Worm (Caenorhabditis elegans) whole organism, L1 larva: Measurements from ENCODE around the gene scl-21.

ENCODE experiments used
- aha-1 ChIP-seq: fragments of 150-350 bp; optimal IDR thresholded peaks from 2 replicates; lab custom pipeline; 2014; ENCODE audit warnings: missing biosample characterization, missing genetic modification characterization
- aly-2 ChIP-seq: fragments of 150-350 bp; optimal IDR thresholded peaks from 2 replicates; lab custom pipeline; 2014; ENCODE audit warnings: missing biosample characterization, missing genetic modification characterization
- blmp-1 ChIP-seq: fragments of 150-350 bp; optimal IDR thresholded peaks from 2 replicates; lab custom pipeline; 2014; ENCODE audit warnings: missing biosample characterization, missing genetic modification characterization
- ceh-8 ChIP-seq: fragments of 200-800 bp; sonication (Bioruptor generic); optimal IDR thresholded peaks from 2 replicates; lab custom pipeline; 2018; ENCODE audit warnings: mild to moderate bottlenecking, missing genetic modification characterization, moderate library complexity, missing compliant biosample characterization
- ces-1 ChIP-seq: fragments of 150-350 bp; optimal IDR thresholded peaks from 2 replicates; lab custom pipeline; 2014; ENCODE audit warnings: missing biosample characterization, missing genetic modification reagents, missing genetic modification characterization
- efl-1 ChIP-seq, 4 experiments: fragments of 150-350 bp; optimal IDR thresholded peaks in 3 of 4; peaks in 1 of 4; 1 replicate in 1 of 4; 2 replicates in 3 of 4; lab custom pipeline; 2014; ENCODE audit warnings: missing biosample characterization in 2 of 4, missing genetic modification characterization in 2 of 4, missing genetic modification reagents in 2 of 4
- egl-13 ChIP-seq: sonication (generic microtip); optimal IDR thresholded peaks from 2 replicates; lab custom pipeline; 2016; ENCODE audit warnings: missing genotype, missing genetic modification reagents, missing genetic modification characterization, missing compliant biosample characterization
- egl-27 ChIP-seq, 2 experiments: fragments of 150-350 bp in 1 of 2; sonication (generic microtip); optimal IDR thresholded peaks; 3 replicates each; lab custom pipeline; 2017 to 2018; ENCODE audit warnings: missing biosample characterization in 2 of 2, missing genetic modification characterization in 2 of 2, missing genetic modification reagents in 2 of 2
- ets-5 ChIP-seq: fragments of 200-800 bp; sonication (Bioruptor generic); IDR thresholded peaks from 2 replicates; pipeline ENCODE4 v1.3.6; 2022; ENCODE audit warnings: missing genetic modification characterization, missing compliant biosample characterization
- isw-1 ChIP-seq: fragments of 200-800 bp; sonication (Bioruptor generic); IDR thresholded peaks from 2 replicates; pipeline ENCODE4 v1.3.6; 2022; ENCODE audit warnings: missing genetic modification characterization, missing compliant biosample characterization
- jun-1 ChIP-seq: fragments of 150-350 bp; optimal IDR thresholded peaks from 2 replicates; lab custom pipeline; 2014; ENCODE audit warnings: missing biosample characterization, missing genetic modification reagents, missing genetic modification characterization
- lin-13 ChIP-seq: fragments of 150-350 bp; optimal IDR thresholded peaks from 2 replicates; lab custom pipeline; 2014; ENCODE audit warnings: missing biosample characterization, missing genetic modification reagents, missing genetic modification characterization
- lin-35 ChIP-seq, 2 experiments: fragments of 150-350 bp; optimal IDR thresholded peaks; 2 replicates each; lab custom pipeline; 2014; ENCODE audit warnings: missing biosample characterization in 2 of 2, missing genetic modification characterization in 2 of 2, missing genetic modification reagents in 2 of 2
- lir-3 ChIP-seq: sonication (generic microtip); optimal IDR thresholded peaks from 2 replicates; lab custom pipeline; 2016; ENCODE audit warnings: mild to moderate bottlenecking, missing genetic modification characterization, moderate library complexity, missing compliant biosample characterization; ENCODE audit not compliant: poor library complexity
- lsy-2 ChIP-seq, 2 experiments: fragments of 150-350 bp; optimal IDR thresholded peaks; 2 replicates each; lab custom pipeline; 2014; ENCODE audit warnings: missing biosample characterization in 2 of 2, missing genetic modification characterization in 2 of 2
- mdl-1 ChIP-seq, 2 experiments: fragments of 150-350 bp; optimal IDR thresholded peaks; 2 replicates each; lab custom pipeline; 2014 to 2017; ENCODE audit warnings: missing biosample characterization in 2 of 2, missing genetic modification characterization in 2 of 2, inconsistent platforms in 1 of 2
- mef-2 ChIP-seq: fragments of 150-350 bp; optimal IDR thresholded peaks from 2 replicates; lab custom pipeline; 2014; ENCODE audit warnings: missing biosample characterization, missing genetic modification characterization
- nhr-11 ChIP-seq: fragments of 150-350 bp; optimal IDR thresholded peaks from 2 replicates; lab custom pipeline; 2014; ENCODE audit warnings: missing biosample characterization, missing genetic modification characterization
- nhr-237 ChIP-seq: fragments of 150-350 bp; optimal IDR thresholded peaks from 2 replicates; lab custom pipeline; 2014; ENCODE audit warnings: missing biosample characterization, missing genetic modification characterization
- nhr-71 ChIP-seq: sonication (generic microtip); optimal IDR thresholded peaks from 2 replicates; lab custom pipeline; 2016; ENCODE audit warnings: mild to moderate bottlenecking, missing genetic modification characterization, moderate library complexity, missing compliant biosample characterization
- nhr-77 ChIP-seq: fragments of 150-350 bp; optimal IDR thresholded peaks from 2 replicates; lab custom pipeline; 2014; ENCODE audit warnings: missing biosample characterization, missing genetic modification characterization
- nhr-85 ChIP-seq: sonication (generic microtip); peaks from one replicate; lab custom pipeline; 2016; ENCODE audit warnings: missing genetic modification characterization, inconsistent platforms, missing compliant biosample characterization
- nhr-90 ChIP-seq: sonication (generic microtip); optimal IDR thresholded peaks from 2 replicates; lab custom pipeline; 2016; ENCODE audit warnings: mild to moderate bottlenecking, missing genetic modification characterization, missing compliant biosample characterization; ENCODE audit not compliant: poor library complexity
- skn-1 ChIP-seq: fragments of 150-350 bp; optimal IDR thresholded peaks from 2 replicates; lab custom pipeline; 2014; ENCODE audit warnings: missing biosample characterization, missing genetic modification characterization
- sptf-1 ChIP-seq: fragments of 150-350 bp; optimal IDR thresholded peaks from 2 replicates; lab custom pipeline; 2014; ENCODE audit warnings: missing biosample characterization, missing genetic modification characterization
- swsn-7 ChIP-seq: sonication (generic microtip); optimal IDR thresholded peaks from 2 replicates; lab custom pipeline; 2016; ENCODE audit warnings: missing genetic modification characterization, missing compliant biosample characterization
- tbx-2 ChIP-seq: sonication (generic microtip); optimal IDR thresholded peaks from 2 replicates; lab custom pipeline; 2016; ENCODE audit warnings: missing genetic modification characterization, missing compliant biosample characterization
- unc-130 ChIP-seq: fragments of 150-350 bp; optimal IDR thresholded peaks from 2 replicates; lab custom pipeline; 2017; ENCODE audit warnings: missing biosample characterization, missing genetic modification characterization, inconsistent platforms
- unc-30 ChIP-seq: sonication (generic microtip); optimal IDR thresholded peaks from 2 replicates; lab custom pipeline; 2017; ENCODE audit warnings: missing biosample characterization, missing genetic modification characterization
- unc-98 ChIP-seq: fragments of 200-800 bp; sonication (Bioruptor generic); IDR thresholded peaks from 2 replicates; pipeline ENCODE4 v1.3.6; 2022; ENCODE audit warnings: missing genetic modification characterization, missing compliant biosample characterization
- zag-1 ChIP-seq: fragments of 150-350 bp; optimal IDR thresholded peaks from 2 replicates; lab custom pipeline; 2014; ENCODE audit warnings: missing biosample characterization, missing genetic modification characterization
- ztf-4 ChIP-seq: fragments of 150-350 bp; optimal IDR thresholded peaks from 2 replicates; lab custom pipeline; 2014; ENCODE audit warnings: missing biosample characterization, missing genetic modification characterization

The scl-21 gene

DNA sequence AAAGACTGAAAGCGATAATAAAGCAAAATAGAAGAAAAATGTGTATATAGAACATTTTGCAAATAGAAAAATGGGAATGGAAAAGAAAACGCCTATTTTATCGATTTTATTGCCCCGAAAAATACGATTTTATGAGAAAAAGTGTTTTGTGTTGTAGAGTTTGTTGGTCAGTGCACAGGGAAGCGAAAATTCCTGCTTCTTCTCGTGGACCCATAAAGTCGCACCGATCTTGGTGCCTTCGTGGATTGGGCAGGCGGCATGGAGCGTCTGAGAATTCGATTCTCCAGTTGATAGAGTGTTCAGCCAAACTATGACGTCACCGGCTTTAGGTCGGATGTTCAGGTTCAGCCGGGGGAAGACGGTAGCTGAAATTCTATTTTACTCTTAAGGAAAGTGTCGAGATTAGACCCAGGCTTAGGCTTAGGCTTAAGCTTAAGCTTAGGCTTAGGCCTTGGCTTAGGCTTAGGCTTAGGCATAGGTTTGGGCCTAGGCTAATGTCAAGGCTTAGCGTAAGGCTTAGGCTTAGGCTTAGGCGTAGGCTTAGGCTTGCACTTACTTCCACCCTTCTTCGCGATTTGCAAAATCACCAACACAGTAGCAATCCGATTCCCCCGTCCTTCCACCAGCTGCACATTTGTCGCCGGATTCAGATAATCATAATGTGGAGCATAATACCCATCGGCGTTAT lies 16.9 kb upstream of the scl-21 start, which contains the start of gene Y43F8B.19:
Gene Y43F8B.19 (minus strand): TSS at position 51 of the 688 bp plus-strand sequence.
- no peak for TF ChIP-seq efl-1 (optimal IDR thresholded peaks at IDR 0.05; lab: Kevin White, UChicago)
- TF ChIP-seq efl-1 (GFP tag; optimal IDR thresholded peaks at IDR 0.05 in 1 of 2; lab: Kevin White, UChicago): peak in 1 of 2 experiments; percentile 6
- no peak for TF ChIP-seq lin-13

- TF ChIP-seq blmp-1 (tag; lab: Kevin White, UChicago): no peak
- no peak for TF ChIP-seq ceh-8 (GFP tag; lab: Kevin White, UChicago)
- no peak for TF ChIP-seq ces-1 (GFP tag; lab: Kevin White, UChicago)
- TF ChIP-seq aha-1 (tag; lab: Kevin White, UChicago): no peak
- no peak for TF ChIP-seq egl-27 (tag; optimal IDR thresholded peaks at IDR 0.05; lab: Kevin White, UChicago)
- no peak for TF ChIP-seq lsy-2 (tag; optimal IDR thresholded peaks at IDR 0.05; lab: Kevin White, UChicago)
- no peak for TF ChIP-seq nhr-90 (tag; lab: Kevin White, UChicago)
- TF ChIP-seq nhr-11 (tag; lab: Kevin White, UChicago): no peak
- TF ChIP-seq ets-5 (GFP tag; lab: Robert Waterston, UW): no peak
- no peak for TF ChIP-seq unc-130
- no peak for TF ChIP-seq swsn-7 (tag; lab: Kevin White, UChicago)
- TF ChIP-seq skn-1 (tag; lab: Kevin White, UChicago): no peak
- TF ChIP-seq tbx-2 (tag; lab: Kevin White, UChicago): no peak
- TF ChIP-seq ztf-4 (tag; lab: Kevin White, UChicago): no peak
- no peak for TF ChIP-seq jun-1 (tag; lab: Kevin White, UChicago)
- no peak for TF ChIP-seq nhr-237
Observed at ce11 chrV:19510925-19511324, 15.4 kb upstream of the scl-21 start.

- TF ChIP-seq sptf-1 (tag; lab: Kevin White, UChicago) (no peak), zag-1 (tag; lab: Kevin White, UChicago) (no peak), nhr-85 (tag; lab: Kevin White, UChicago) (no peak), egl-13 (tag; lab: Kevin White, UChicago) (no peak), ets-5 (GFP tag; lab: Robert Waterston, UW) (no peak), aly-2 (tag; lab: Kevin White, UChicago) (no peak), nhr-71 (tag; lab: Kevin White, UChicago) (no peak), mef-2 (tag; lab: Kevin White, UChicago) (no peak), isw-1 (GFP tag; lab: Robert Waterston, UW) (no peak), unc-130 (no peak), efl-1 (optimal IDR thresholded peaks at IDR 0.05; lab: Kevin White, UChicago) (no peak), efl-1 (GFP tag; optimal IDR thresholded peaks at IDR 0.05 in 1 of 2; lab: Kevin White, UChicago) (no peak), mdl-1 (tag; optimal IDR thresholded peaks at IDR 0.05; lab: Kevin White, UChicago) (no peak)
- TF ChIP-seq, all 84 proteins: peak for 0
Observed at ce11 chrV:19510352-19510751, 14.9 kb upstream of the scl-21 start.

DNA sequence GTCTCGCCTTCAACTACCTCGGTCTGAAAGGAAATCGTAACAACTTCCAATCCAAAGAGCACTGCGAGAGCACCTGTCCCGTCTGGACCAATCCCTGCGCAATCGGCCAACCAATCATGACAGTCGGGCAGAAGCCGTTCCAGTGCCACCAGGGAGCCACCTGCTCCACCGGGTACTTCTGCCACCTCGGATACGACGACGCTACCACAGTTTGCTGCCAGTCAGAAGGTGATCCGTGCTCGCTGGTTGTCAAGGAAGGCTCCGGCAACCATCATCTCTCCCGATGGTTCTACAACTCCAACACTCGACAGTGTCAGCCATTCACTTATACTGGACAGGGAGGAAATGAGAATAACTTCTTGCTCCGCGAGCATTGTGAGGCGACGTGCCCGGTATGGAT lies 13.6 kb upstream of the scl-21 start:
- TF ChIP-seq ztf-4 (tag; lab: Kevin White, UChicago): no peak
- TF ChIP-seq efl-1 (optimal IDR thresholded peaks at IDR 0.05; lab: Kevin White, UChicago): no peak
- peak in 1 of 2 experiments; percentile 19 for TF ChIP-seq efl-1 (GFP tag; optimal IDR thresholded peaks at IDR 0.05 in 1 of 2; lab: Kevin White, UChicago)
- TF ChIP-seq, all 84 proteins: peak for 1

- TF ChIP-seq unc-30 (tag; lab: Kevin White, UChicago) (no peak), lir-3 (tag; lab: Kevin White, UChicago) (no peak), nhr-77 (no peak), lin-35 (GFP tag; optimal IDR thresholded peaks at IDR 0.05; lab: Kevin White, UChicago) (no peak), unc-98 (GFP tag; lab: Robert Waterston, UW) (no peak), ces-1 (GFP tag; lab: Kevin White, UChicago) (no peak)
Observed at ce11 chrV:19502579-19503151, 7.2 kb upstream of the scl-21 start, which contains the start of gene Y43F8B.3. TSS of gene Y43F8B.3 (plus strand) at chrV:19503101.
